Worm (Caenorhabditis elegans): Measurements from ENCODE around the gene col-84.

- TF ChIP-seq nfya-1 (tag; optimal IDR thresholded peaks at IDR 0.05; ENCODE audit: insufficient read depth) (peak; percentile 63), egl-27 (tag; optimal IDR thresholded peaks at IDR 0.05) (no peak)
Measured at ce11 chrII:11899761-11900160, 31.4 kb downstream of the col-84 start.
